Fruit fly (Drosophila melanogaster): ENCODE results near the gene indra.

The indra gene

DNA sequence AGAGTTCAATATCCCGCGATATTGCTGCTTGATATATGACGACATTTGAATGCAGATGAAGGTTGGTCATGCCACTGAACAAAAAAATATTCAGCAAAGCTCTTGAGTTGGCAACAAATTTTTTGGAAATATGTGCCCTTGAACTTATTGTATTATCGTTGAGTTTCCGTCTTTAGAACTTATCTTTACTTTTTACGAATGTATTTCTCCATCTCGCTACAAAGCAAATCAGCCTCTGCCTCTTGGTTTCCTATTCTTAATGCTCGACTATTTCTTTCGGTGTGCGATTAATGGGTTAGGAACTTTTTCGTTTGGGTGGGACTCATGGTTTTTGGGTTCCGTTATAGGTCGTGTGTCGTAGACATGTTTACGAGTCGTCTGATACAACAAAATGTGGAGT is 19.1 kb downstream of the indra start (continued):
- TF ChIP-seq Dref (GFP tag; IDR thresholded peaks at IDR 0.05), result no peak
- peak; percentile 16 for TF ChIP-seq CG13296 (GFP tag; optimal IDR thresholded peaks at IDR 0.05)
- TF ChIP-seq Pdp1 (GFP tag; optimal IDR thresholded peaks at IDR 0.05), result peak; percentile 49 to 66
- peak; percentile 68 for TF ChIP-seq H2.0 (GFP tag; IDR thresholded peaks at IDR 0.05)
- TF ChIP-seq CG14014 (GFP tag; IDR thresholded peaks at IDR 0.05), result peak; percentile 16; the same call in 1 of the 2 replicates
- peak; percentile 60 for TF ChIP-seq CG15269 (tag; optimal IDR thresholded peaks at IDR 0.05)
- peak; percentile 84 for TF ChIP-seq CG17328 (GFP tag; IDR thresholded peaks at IDR 0.05)
- TF ChIP-seq row (GFP tag; IDR thresholded peaks at IDR 0.05), result peak; percentile 80
- TF ChIP-seq usp (GFP tag; optimal IDR thresholded peaks at IDR 0.05), result no peak
- no peak for TF ChIP-seq emc (GFP tag; optimal IDR thresholded peaks at IDR 0.05)
- TF ChIP-seq odd (GFP tag; optimal IDR thresholded peaks at IDR 0.05), result peak; percentile 63
- peak; percentile 66 for TF ChIP-seq CG17568 (GFP tag; optimal IDR thresholded peaks at IDR 0.05)
- peak; percentile 59; the same call in 1 of the 2 replicates for TF ChIP-seq ranshi (GFP tag; IDR thresholded peaks at IDR 0.05)
- TF ChIP-seq CG11456 (GFP tag; IDR thresholded peaks at IDR 0.05), result 0 out of 3 replicates have a peak, but pooled peaks have one; percentile 50
- peak; percentile 58 for TF ChIP-seq ind (GFP tag; optimal IDR thresholded peaks at IDR 0.05)
- no peak for TF ChIP-seq CG7987 (GFP tag; optimal IDR thresholded peaks at IDR 0.05)
- TF ChIP-seq CG4820 (GFP tag; optimal IDR thresholded peaks at IDR 0.05), result peak; percentile 74
- TF ChIP-seq CG14710 (tag; optimal IDR thresholded peaks at IDR 0.05), result peak; percentile 84
- peak; percentile 24 for TF ChIP-seq CG18011 (GFP tag; optimal IDR thresholded peaks at IDR 0.05)
- TF ChIP-seq dmrt99B (tag; optimal IDR thresholded peaks at IDR 0.05), result no peak
- no peak for TF ChIP-seq lov (optimal IDR thresholded peaks at IDR 0.05)
- peak; percentile 44; the same call in 1 of the 3 replicates for TF ChIP-seq lov (GFP tag; IDR thresholded peaks at IDR 0.05)
- TF ChIP-seq Bdp1 (GFP tag; optimal IDR thresholded peaks at IDR 0.05), result peak; percentile 12
- TF ChIP-seq CG16815 (GFP tag; optimal IDR thresholded peaks at IDR 0.05), result peak; percentile 52
- no peak for TF ChIP-seq maf-S (GFP tag; optimal IDR thresholded peaks at IDR 0.05)
- peak; percentile 77 for TF ChIP-seq Hsf (GFP tag; optimal IDR thresholded peaks at IDR 0.05)
- TF ChIP-seq CG16813 (GFP tag; IDR thresholded peaks at IDR 0.05; ENCODE audit: partially characterized antibody), result no peak
- TF ChIP-seq ci (GFP tag; IDR thresholded peaks at IDR 0.05), result peak; percentile 70
- TF ChIP-seq CG5953 (GFP tag; IDR thresholded peaks at IDR 0.05), result peak; percentile 43; the same call in 1 of the 2 replicates
- TF ChIP-seq phol (tag; optimal IDR thresholded peaks at IDR 0.05), result peak; percentile 78
- no peak for TF ChIP-seq CG15011 (GFP tag; optimal IDR thresholded peaks at IDR 0.05)
- peak; percentile 59 for TF ChIP-seq CG6813 (GFP tag; optimal IDR thresholded peaks at IDR 0.05)
- peak; percentile 64 for TF ChIP-seq CG17359 (tag; optimal IDR thresholded peaks at IDR 0.05)
- no peak for TF ChIP-seq da (GFP tag; optimal IDR thresholded peaks at IDR 0.05)
- peak; percentile 67 for TF ChIP-seq Chrac-16 (GFP tag; optimal IDR thresholded peaks at IDR 0.05)
- peak; percentile 37; the same call in 1 of the 4 replicates for TF ChIP-seq Gug (GFP tag; IDR thresholded peaks at IDR 0.05)
- TF ChIP-seq Lhr (GFP tag; optimal IDR thresholded peaks at IDR 0.05), result peak; percentile 49
- TF ChIP-seq NC2α (GFP tag; optimal IDR thresholded peaks at IDR 0.05), result peak; percentile 74
- no peak for TF ChIP-seq CG12744 (GFP tag; optimal IDR thresholded peaks at IDR 0.05)
- TF ChIP-seq Scr (GFP tag; IDR thresholded peaks at IDR 0.05; ENCODE audit: partially characterized antibody), result no peak
- no peak for TF ChIP-seq tll (GFP tag; optimal IDR thresholded peaks at IDR 0.05)
- TF ChIP-seq CG4424 (GFP tag; optimal IDR thresholded peaks at IDR 0.05), result peak; percentile 74
- TF ChIP-seq peb (GFP tag; IDR thresholded peaks at IDR 0.05), result peak; percentile 68
- TF ChIP-seq her (GFP tag; optimal IDR thresholded peaks at IDR 0.05), result peak; percentile 59
- TF ChIP-seq az2 (GFP tag; optimal IDR thresholded peaks at IDR 0.05), result peak; percentile 76
- no peak for TF ChIP-seq repo (GFP tag; optimal IDR thresholded peaks at IDR 0.05)
- peak; percentile 66; the same call in 2 of the 3 replicates for TF ChIP-seq H15 (GFP tag; IDR thresholded peaks at IDR 0.05)
- TF ChIP-seq Hmr (GFP tag; optimal IDR thresholded peaks at IDR 0.05), result no peak
- TF ChIP-seq CG1233 (GFP tag; optimal IDR thresholded peaks at IDR 0.05), result peak; percentile 13
- no peak for TF ChIP-seq Oaz (GFP tag; IDR thresholded peaks at IDR 0.05)
- TF ChIP-seq Dip2 (GFP tag; IDR thresholded peaks at IDR 0.05), result no peak

All from whole organism, embryonic.